Worm (Caenorhabditis elegans) whole organism, young adult: Measurements from ENCODE around the gene K02F3.9.

Source experiments
- B0035.1 ChIP-seq: sonication (generic microtip); optimal IDR thresholded peaks from 2 replicates; lab custom pipeline; 2016; ENCODE audit warnings: missing genetic modification characterization, mild to moderate bottlenecking, missing compliant biosample characterization, missing genotype, missing genetic modification reagents
- B0261.1 ChIP-seq: sonication (generic microtip); optimal IDR thresholded peaks from 2 replicates; lab custom pipeline; 2016; ENCODE audit warnings: mild to moderate bottlenecking, missing genetic modification characterization, moderate library complexity, missing compliant biosample characterization
- B0336.3 ChIP-seq: fragments of 200-800 bp; sonication (Bioruptor generic); IDR thresholded peaks from 2 replicates; pipeline ENCODE4 v1.3.6; 2022; ENCODE audit warnings: missing genetic modification characterization, missing compliant biosample characterization
- F23B12.7 ChIP-seq: sonication (generic microtip); optimal IDR thresholded peaks from 2 replicates; lab custom pipeline; 2017; ENCODE audit warnings: missing genetic modification characterization, mild to moderate bottlenecking, missing compliant biosample characterization, antibody characterized with exemption, moderate library complexity; ENCODE audit not compliant: insufficient read depth
- F33H1.4 ChIP-seq: fragments of 200-800 bp; sonication (Bioruptor generic); IDR thresholded peaks from 2 replicates; pipeline ENCODE4 v1.3.6; 2022; ENCODE audit warnings: missing genetic modification reagents, missing genetic modification characterization, missing compliant biosample characterization
- F39B2.1 ChIP-seq: fragments of 200-800 bp; sonication (Bioruptor generic); IDR thresholded peaks from 2 replicates; pipeline ENCODE4 v1.3.6; 2022; ENCODE audit warnings: missing genetic modification reagents, missing genetic modification characterization, missing compliant biosample characterization
- K12H6.12 ChIP-seq: fragments of 200-800 bp; sonication (Bioruptor generic); optimal IDR thresholded peaks from 2 replicates; lab custom pipeline; 2018; ENCODE audit warnings: mild to moderate bottlenecking, missing genetic modification characterization, missing compliant biosample characterization
- Y53F4B.3 ChIP-seq: fragments of 200-800 bp; sonication (Bioruptor generic); IDR thresholded peaks from 2 replicates; pipeline ENCODE4 v1.3.6; 2022; ENCODE audit warnings: missing genetic modification reagents, missing genetic modification characterization, missing compliant biosample characterization
- Y67H2A.10 ChIP-seq: fragments of 200-800 bp; sonication (Bioruptor generic); conservative IDR thresholded peaks from 2 replicates; pipeline ENCODE4 v1.3.6; 2022; ENCODE audit warnings: missing genetic modification reagents, missing genetic modification characterization, missing compliant biosample characterization
- ZK185.1 ChIP-seq: sonication (generic microtip); optimal IDR thresholded peaks from 2 replicates; lab custom pipeline; 2016; ENCODE audit warnings: mild to moderate bottlenecking, missing genetic modification characterization, missing compliant biosample characterization; ENCODE audit not compliant: poor library complexity, severe bottlenecking
- attf-3 ChIP-seq: fragments of 200-800 bp; sonication (Bioruptor generic); conservative IDR thresholded peaks from 2 replicates; pipeline ENCODE4 v1.3.6; 2022; ENCODE audit warnings: missing genetic modification reagents, missing genetic modification characterization, missing compliant biosample characterization
- attf-5 ChIP-seq: fragments of 200-800 bp; sonication (Bioruptor generic); optimal IDR thresholded peaks from 2 replicates; lab custom pipeline; 2018; ENCODE audit warnings: mild to moderate bottlenecking, missing genetic modification characterization, missing compliant biosample characterization
- ccch-3 ChIP-seq: fragments of 200-800 bp; sonication (Bioruptor generic); optimal IDR thresholded peaks from 2 replicates; lab custom pipeline; 2018; ENCODE audit warnings: mild to moderate bottlenecking, missing genetic modification characterization, missing compliant biosample characterization
- cebp-1 ChIP-seq, 2 experiments: fragments of 200-800 bp in 1 of 2; sonication (Bioruptor generic) in 1 of 2; sonication (generic microtip) in 1 of 2; IDR thresholded peaks in 1 of 2; optimal IDR thresholded peaks in 1 of 2; 2 replicates each; pipeline versions ENCODE4 v1.3.6 to Lab custom; 2017 to 2022; ENCODE audit warnings: missing compliant biosample characterization in 2 of 2, missing genetic modification characterization in 2 of 2, mild to moderate bottlenecking in 1 of 2, missing genetic modification reagents in 1 of 2, moderate library complexity in 1 of 2
- ceh-27 ChIP-seq: fragments of 200-800 bp; sonication (Bioruptor generic); optimal IDR thresholded peaks from 2 replicates; lab custom pipeline; 2018; ENCODE audit warnings: mild to moderate bottlenecking, missing genetic modification characterization, moderate library complexity, missing compliant biosample characterization
- ceh-40 ChIP-seq: fragments of 200-800 bp; sonication (Bioruptor generic); IDR thresholded peaks from 2 replicates; pipeline ENCODE4 v1.3.6; 2022; ENCODE audit warnings: missing genetic modification characterization, missing compliant biosample characterization
- ceh-91 ChIP-seq: fragments of 200-800 bp; sonication (Bioruptor generic); IDR thresholded peaks from 2 replicates; pipeline ENCODE4 v1.3.6; 2022; ENCODE audit warnings: missing genetic modification reagents, missing genetic modification characterization, missing compliant biosample characterization
- die-1 ChIP-seq: sonication (generic microtip); optimal IDR thresholded peaks from 2 replicates; lab custom pipeline; 2016; ENCODE audit warnings: missing genotype, mild to moderate bottlenecking, missing genetic modification characterization, missing compliant biosample characterization
- dpl-1 ChIP-seq: fragments of 150-350 bp; optimal IDR thresholded peaks from 2 replicates; lab custom pipeline; 2014; ENCODE audit warnings: missing biosample characterization, missing genetic modification reagents, missing genetic modification characterization
- efl-1 ChIP-seq: fragments of 150-350 bp; optimal IDR thresholded peaks from 2 replicates; lab custom pipeline; 2014; ENCODE audit warnings: missing biosample characterization, missing genetic modification reagents, missing genetic modification characterization
- egrh-3 ChIP-seq: fragments of 200-800 bp; sonication (Bioruptor generic); IDR thresholded peaks from 2 replicates; pipeline ENCODE4 v1.3.6; 2022; ENCODE audit warnings: missing genetic modification reagents, missing genetic modification characterization, missing compliant biosample characterization
- hmg-1.2 ChIP-seq: fragments of 200-800 bp; sonication (Bioruptor generic); IDR thresholded peaks from 2 replicates; pipeline ENCODE4 v1.3.6; 2022; ENCODE audit warnings: missing genetic modification reagents, missing genetic modification characterization, missing compliant biosample characterization
- let-607 ChIP-seq, 2 experiments: fragments of 200-800 bp in 1 of 2; sonication (Bioruptor generic) in 1 of 2; sonication (generic microtip) in 1 of 2; optimal IDR thresholded peaks; 2 replicates each; lab custom pipeline; 2016 to 2018; ENCODE audit warnings: mild to moderate bottlenecking in 2 of 2, missing compliant biosample characterization in 2 of 2, missing genetic modification characterization in 2 of 2, moderate library complexity in 2 of 2, missing genotype in 1 of 2
- lin-35 ChIP-seq, 3 experiments: fragments of 150-350 bp in 2 of 3; sonication (generic microtip) in 1 of 3; optimal IDR thresholded peaks; 2 replicates each; lab custom pipeline; 2014 to 2018; ENCODE audit warnings: missing biosample characterization in 3 of 3, missing genetic modification characterization in 3 of 3, missing genetic modification reagents in 3 of 3
- lin-54 ChIP-seq: fragments of 200-800 bp; sonication (Bioruptor generic); optimal IDR thresholded peaks from 2 replicates; lab custom pipeline; 2018; ENCODE audit warnings: mild to moderate bottlenecking, missing genetic modification characterization, missing compliant biosample characterization
- madf-6 ChIP-seq: fragments of 200-800 bp; sonication (Bioruptor generic); IDR thresholded peaks from 2 replicates; pipeline ENCODE4 v1.3.6; 2022; ENCODE audit warnings: missing genetic modification reagents, missing genetic modification characterization, missing compliant biosample characterization
- madf-8 ChIP-seq: fragments of 200-800 bp; sonication (Bioruptor generic); conservative IDR thresholded peaks from 2 replicates; pipeline ENCODE4 v1.3.6; 2022; ENCODE audit warnings: missing genetic modification reagents, missing genetic modification characterization, missing compliant biosample characterization
- mcd-1 ChIP-seq: fragments of 200-800 bp; sonication (Bioruptor generic); IDR thresholded peaks from 2 replicates; pipeline ENCODE4 v1.3.6; 2022; ENCODE audit warnings: missing genetic modification reagents, missing genetic modification characterization, missing compliant biosample characterization
- nfya-2 ChIP-seq: fragments of 200-800 bp; sonication (Bioruptor generic); IDR thresholded peaks from 2 replicates; pipeline ENCODE4 v1.3.6; 2022; ENCODE audit warnings: missing genetic modification reagents, missing genetic modification characterization, missing compliant biosample characterization
- nhr-80 ChIP-seq: sonication (generic microtip); optimal IDR thresholded peaks from 2 replicates; lab custom pipeline; 2016; ENCODE audit warnings: missing genetic modification characterization, missing compliant biosample characterization
- pbrm-1 ChIP-seq: fragments of 200-800 bp; sonication (Bioruptor generic); IDR thresholded peaks from 2 replicates; pipeline ENCODE4 v1.3.6; 2022; ENCODE audit warnings: missing genetic modification reagents, missing genetic modification characterization, missing compliant biosample characterization
- rcor-1 ChIP-seq: fragments of 200-800 bp; sonication (Bioruptor generic); IDR thresholded peaks from 2 replicates; pipeline ENCODE4 v1.3.6; 2022; ENCODE audit warnings: missing genetic modification reagents, missing genetic modification characterization, missing compliant biosample characterization
- rec-8 ChIP-seq, 2 experiments: sonication (generic microtip); optimal IDR thresholded peaks; 2 replicates each; lab custom pipeline; 2016; ENCODE audit warnings: mild to moderate bottlenecking in 2 of 2, missing genetic modification characterization in 2 of 2, missing genetic modification reagents in 2 of 2, missing genotype in 2 of 2, missing biosample characterization in 1 of 2, missing compliant biosample characterization in 1 of 2, moderate library complexity in 1 of 2
- repo-1 ChIP-seq: sonication (generic microtip); optimal IDR thresholded peaks from 2 replicates; lab custom pipeline; 2017; ENCODE audit warnings: mild to moderate bottlenecking, missing genetic modification characterization, missing compliant biosample characterization
- snpc-1.1 ChIP-seq: sonication (generic microtip); optimal IDR thresholded peaks from 2 replicates; lab custom pipeline; 2017; ENCODE audit warnings: missing genetic modification characterization, mild to moderate bottlenecking, missing compliant biosample characterization, antibody characterized with exemption, moderate library complexity, missing genotype, missing genetic modification reagents; ENCODE audit not compliant: insufficient read depth
- snpc-1.3 ChIP-seq: sonication (generic microtip); optimal IDR thresholded peaks from 2 replicates; lab custom pipeline; 2017; ENCODE audit warnings: missing genetic modification characterization, mild to moderate bottlenecking, missing compliant biosample characterization, antibody characterized with exemption, moderate library complexity, missing genotype, missing genetic modification reagents; ENCODE audit not compliant: insufficient read depth
- snpc-4 ChIP-seq, 5 experiments: fragments of 150-350 bp in 1 of 5; sonication (generic microtip) in 4 of 5; optimal IDR thresholded peaks; 2 replicates each; lab custom pipeline; 2014 to 2018; ENCODE audit warnings: missing genetic modification characterization in 5 of 5, missing biosample characterization in 3 of 5, antibody characterized with exemption in 2 of 5, mild to moderate bottlenecking in 2 of 5, missing compliant biosample characterization in 2 of 5, missing genotype in 2 of 5, moderate library complexity in 2 of 5, missing genetic modification reagents in 1 of 5
- tlf-1 ChIP-seq: fragments of 200-800 bp; sonication (Bioruptor generic); optimal IDR thresholded peaks from 2 replicates; lab custom pipeline; 2018; ENCODE audit warnings: mild to moderate bottlenecking, missing genetic modification characterization, missing compliant biosample characterization
- xnd-1 ChIP-seq: sonication (generic microtip); optimal IDR thresholded peaks from 2 replicates; lab custom pipeline; 2016; ENCODE audit warnings: missing genotype, missing genetic modification reagents, missing genetic modification characterization, missing compliant biosample characterization
- zfh-2 ChIP-seq: fragments of 200-800 bp; sonication (Bioruptor generic); conservative IDR thresholded peaks from 2 replicates; pipeline ENCODE4 v1.3.6; 2022; ENCODE audit warnings: missing genetic modification reagents, missing genetic modification characterization, missing compliant biosample characterization

The K02F3.9 gene

DNA sequence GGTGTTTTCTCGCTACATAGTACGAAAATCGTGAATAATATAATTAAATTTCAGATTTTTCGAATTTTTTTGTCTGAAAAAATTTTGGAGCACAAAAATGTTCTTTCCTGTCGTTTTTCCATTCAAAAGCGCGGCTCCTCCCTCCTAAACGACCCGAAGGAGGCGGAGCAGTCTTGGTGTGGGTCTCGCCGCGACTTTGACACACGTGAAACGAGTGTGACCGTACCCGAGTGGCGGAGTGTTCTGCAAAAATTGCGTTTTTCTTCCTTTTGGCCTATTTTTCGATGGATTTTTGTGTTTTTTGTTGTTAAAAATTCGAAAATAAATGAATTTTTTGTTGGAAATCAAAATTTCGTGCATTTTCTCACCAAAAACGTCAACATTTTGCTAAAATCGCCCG is 47.6 kb downstream of the K02F3.9 start, which contains the start of gene snt-2 (continued):
- peak; percentile 86 for TF ChIP-seq F23B12.7 (tag; lab: Kevin White, UChicago)
- peak; percentile 75 for TF ChIP-seq zfh-2 (GFP tag; lab: Robert Waterston, UW)
- no peak for TF ChIP-seq B0035.1
- peak; percentile 41 for TF ChIP-seq nhr-80 (tag; lab: Kevin White, UChicago)
- no peak for TF ChIP-seq attf-3
- no peak for TF ChIP-seq cebp-1 (GFP tag; IDR thresholded peaks at IDR 0.05; lab: Robert Waterston, UW)
- peak; percentile 63 for TF ChIP-seq cebp-1 (tag; optimal IDR thresholded peaks at IDR 0.05; lab: Kevin White, UChicago)
- peak; percentile 33 for TF ChIP-seq K12H6.12 (tag; lab: Kevin White, UChicago)
- TF ChIP-seq ceh-91: 0 out of 2 replicates have a peak, but pooled peaks have one; percentile 44
- no peak for TF ChIP-seq snpc-4 (GFP tag; optimal IDR thresholded peaks at IDR 0.05; lab: Kevin White, UChicago)
- TF ChIP-seq snpc-4 (tag; optimal IDR thresholded peaks at IDR 0.05; lab: Kevin White, UChicago): peak in 1 of 4 experiments; percentile 3
- TF ChIP-seq xnd-1 (tag; lab: Kevin White, UChicago): peak; percentile 23
- TF ChIP-seq tlf-1: peak; percentile 35
- TF ChIP-seq hmg-1.2 (GFP tag; lab: Robert Waterston, UW): peak; percentile 35
- peak in 1 of 2 experiments; percentile 34 for TF ChIP-seq let-607 (tag; optimal IDR thresholded peaks at IDR 0.05; lab: Kevin White, UChicago)
- no peak for TF ChIP-seq nfya-2 (GFP tag; lab: Robert Waterston, UW)
- TF ChIP-seq repo-1 (tag; lab: Kevin White, UChicago): no peak
- TF ChIP-seq dpl-1 (GFP tag; lab: Kevin White, UChicago): peak; percentile 20
- peak; percentile 96 for TF ChIP-seq F33H1.4 (GFP tag; lab: Robert Waterston, UW)
- 0 out of 2 replicates have a peak, but pooled peaks have one; percentile 13 for TF ChIP-seq madf-8
- peak; percentile 25 for TF ChIP-seq ZK185.1
- no peak for TF ChIP-seq rec-8 (tag; optimal IDR thresholded peaks at IDR 0.05; lab: Kevin White, UChicago)
- peak; percentile 69 for TF ChIP-seq snpc-1.3 (tag; lab: Kevin White, UChicago)
- TF ChIP-seq mcd-1 (GFP tag; lab: Robert Waterston, UW): peak; percentile 80
- no peak for TF ChIP-seq ceh-40 (GFP tag; lab: Robert Waterston, UW)
- peak; percentile 51 for TF ChIP-seq B0336.3 (GFP tag; lab: Robert Waterston, UW)
- TF ChIP-seq Y67H2A.10: no peak
- TF ChIP-seq attf-5 (GFP tag; lab: Kevin White, UChicago): peak; percentile 76
- no peak for TF ChIP-seq ccch-3 (GFP tag; lab: Kevin White, UChicago)
- no peak for TF ChIP-seq F39B2.1
- peak; percentile 73 for TF ChIP-seq pbrm-1 (GFP tag; lab: Robert Waterston, UW)
- TF ChIP-seq Y53F4B.3 (GFP tag; lab: Robert Waterston, UW): no peak
- TF ChIP-seq ceh-27 (GFP tag; lab: Kevin White, UChicago): peak; percentile 67
- 0 out of 2 replicates have a peak, but pooled peaks have one; percentile 17 for TF ChIP-seq egrh-3
- TF ChIP-seq snpc-1.1 (tag; lab: Kevin White, UChicago): no peak
- TF ChIP-seq lin-35 (GFP tag; optimal IDR thresholded peaks at IDR 0.05; lab: Kevin White, UChicago): peak in 1 of 3 experiments; percentile 55
- TF ChIP-seq efl-1: peak; percentile 48
- peak; percentile 18; the same call in 1 of the 2 replicates for TF ChIP-seq rcor-1 (GFP tag; lab: Robert Waterston, UW)
- TF ChIP-seq lin-54 (GFP tag; lab: Kevin White, UChicago): peak; percentile 58
- TF ChIP-seq madf-6 (GFP tag; lab: Robert Waterston, UW): peak; percentile 62
- no peak for TF ChIP-seq B0261.1
- TF ChIP-seq die-1 (tag; lab: Kevin White, UChicago): no peak
